Worm (Caenorhabditis elegans) whole organism, young adult: Measurements from ENCODE around the gene ehbp-1.

Experiments used
- Y56A3A.18 ChIP-seq: fragments of 200-800 bp; sonication (Bioruptor generic); IDR thresholded peaks from 2 replicates; pipeline ENCODE4 v1.3.6; 2022; ENCODE audit warnings: missing genetic modification reagents, missing genetic modification characterization, missing compliant biosample characterization
- Y67H2A.10 ChIP-seq: fragments of 200-800 bp; sonication (Bioruptor generic); conservative IDR thresholded peaks from 2 replicates; pipeline ENCODE4 v1.3.6; 2022; ENCODE audit warnings: missing genetic modification reagents, missing genetic modification characterization, missing compliant biosample characterization
- attf-5 ChIP-seq: fragments of 200-800 bp; sonication (Bioruptor generic); optimal IDR thresholded peaks from 2 replicates; lab custom pipeline; 2018; ENCODE audit warnings: mild to moderate bottlenecking, missing genetic modification characterization, missing compliant biosample characterization
- bed-1 ChIP-seq: fragments of 200-800 bp; sonication (Bioruptor generic); IDR thresholded peaks from 2 replicates; pipeline ENCODE4 v1.3.6; 2022; ENCODE audit warnings: missing genetic modification reagents, missing genetic modification characterization, missing compliant biosample characterization
- ceh-79 ChIP-seq: sonication (generic microtip); optimal IDR thresholded peaks from 2 replicates; lab custom pipeline; 2017; ENCODE audit warnings: mild to moderate bottlenecking, missing genetic modification characterization, missing compliant biosample characterization
- dpl-1 ChIP-seq: fragments of 150-350 bp; optimal IDR thresholded peaks from 2 replicates; lab custom pipeline; 2014; ENCODE audit warnings: missing biosample characterization, missing genetic modification reagents, missing genetic modification characterization
- sdz-38 ChIP-seq: sonication (generic microtip); optimal IDR thresholded peaks from 2 replicates; lab custom pipeline; 2016; ENCODE audit warnings: missing genotype, missing genetic modification characterization, missing compliant biosample characterization
- unc-130 ChIP-seq: sonication (generic microtip); optimal IDR thresholded peaks from 2 replicates; lab custom pipeline; 2016; ENCODE audit warnings: missing genetic modification reagents, missing genetic modification characterization, missing compliant biosample characterization

- TF ChIP-seq dpl-1 (GFP tag; lab: Kevin White, UChicago) (no peak), unc-130 (GFP tag; lab: Kevin White, UChicago) (no peak), bed-1 (GFP tag; lab: Robert Waterston, UW) (no peak), Y56A3A.18 (no peak), ceh-79 (tag; lab: Kevin White, UChicago) (no peak), attf-5 (GFP tag; lab: Kevin White, UChicago) (no peak), Y67H2A.10 (no peak), sdz-38 (tag; lab: Kevin White, UChicago) (no peak)
Measured at ce11 chrV:9571056-9571455, 20.6 kb downstream of the ehbp-1 start.
